Worm (Caenorhabditis elegans): ENCODE measurements around the gene srx-86.

DNA sequence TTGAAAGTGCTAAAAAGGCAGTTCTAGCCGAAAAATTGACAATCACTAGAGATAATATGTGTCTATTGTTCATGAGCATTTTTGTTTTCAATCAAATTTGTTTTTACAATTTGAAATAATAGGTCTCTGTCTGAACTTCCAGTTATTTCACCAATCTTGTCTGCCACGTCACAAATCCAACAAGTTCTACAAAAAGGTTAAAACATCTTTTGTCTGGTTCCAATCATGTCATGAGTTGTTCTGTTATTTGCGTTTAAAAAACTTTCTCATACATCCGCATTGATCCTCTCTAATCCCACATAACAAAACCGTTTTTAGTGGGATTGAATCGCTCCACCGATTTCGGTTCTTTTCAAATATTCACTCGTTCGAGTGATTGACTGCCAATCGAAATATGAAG, 38.1 kb downstream of the srx-86 start, which contains the start of gene F35B12.9:
- TF ChIP-seq tlp-1 (tag; optimal IDR thresholded peaks at IDR 0.05): no peak
- no peak for TF ChIP-seq fkh-10 (GFP tag; optimal IDR thresholded peaks at IDR 0.05)
- TF ChIP-seq aly-2 (tag; optimal IDR thresholded peaks at IDR 0.05): no peak
- TF ChIP-seq ztf-11 (tag; optimal IDR thresholded peaks at IDR 0.05): no peak
- TF ChIP-seq nhr-11 (tag; optimal IDR thresholded peaks at IDR 0.05): no peak
- TF ChIP-seq nhr-28 (tag; optimal IDR thresholded peaks at IDR 0.05): no peak
- TF ChIP-seq lsy-2 (tag; optimal IDR thresholded peaks at IDR 0.05): no peak
- TF ChIP-seq pqm-1 (tag; optimal IDR thresholded peaks at IDR 0.05): no peak
- TF ChIP-seq skn-1 (tag; optimal IDR thresholded peaks at IDR 0.05): no peak
- TF ChIP-seq egl-27 (tag; optimal IDR thresholded peaks at IDR 0.05): no peak

All from whole organism, L1 larva.